Fruit fly (Drosophila melanogaster) whole organism, embryonic: ENCODE results near the gene CAH6.

Experiments
- Abd-B ChIP-seq: fragments of 200-800 bp; sonication (Bioruptor generic); optimal IDR thresholded peaks from 2 replicates; lab custom pipeline; 2018; ENCODE audit warnings: missing biosample characterization, mild to moderate bottlenecking, missing genetic modification characterization, moderate library complexity
- CG11398 ChIP-seq: fragments of 200-800 bp; sonication (Bioruptor generic); optimal IDR thresholded peaks from 2 replicates; lab custom pipeline; 2016; ENCODE audit warnings: missing biosample characterization, missing genetic modification characterization
- CG11560 ChIP-seq: fragments of 200-800 bp; sonication (Bioruptor generic); IDR thresholded peaks from 3 replicates; pipeline ENCODE4 v1.3.6; 2022; ENCODE audit warnings: missing biosample characterization, missing genetic modification characterization
- CG12769 ChIP-seq: fragments of 200-800 bp; sonication (Bioruptor generic); optimal IDR thresholded peaks from 2 replicates; lab custom pipeline; 2019; ENCODE audit warnings: missing biosample characterization, mild to moderate bottlenecking, missing genetic modification characterization, moderate library complexity
- CG1603 ChIP-seq: fragments of 200-800 bp; sonication (Bioruptor generic); optimal IDR thresholded peaks from 2 replicates; lab custom pipeline; 2019; ENCODE audit warnings: missing biosample characterization, mild to moderate bottlenecking, missing genetic modification characterization, moderate library complexity
- CG1647 ChIP-seq: fragments of 200-800 bp; sonication (Bioruptor generic); optimal IDR thresholded peaks from 3 replicates; lab custom pipeline; 2016; ENCODE audit warnings: missing biosample characterization, missing genetic modification characterization
- CG16779 ChIP-seq: fragments of 200-800 bp; sonication (Bioruptor generic); IDR thresholded peaks from 2 replicates; pipeline ENCODE4 v1.3.6; 2022; ENCODE audit warnings: missing biosample characterization, missing genetic modification characterization
- CG17359 ChIP-seq: fragments of 200-800 bp; sonication (Bioruptor generic); optimal IDR thresholded peaks from 3 replicates; lab custom pipeline; 2018; ENCODE audit warnings: missing biosample characterization, mild to moderate bottlenecking, missing genetic modification characterization, moderate library complexity
- CG18476 ChIP-seq: fragments of 200-800 bp; sonication (Bioruptor generic); optimal IDR thresholded peaks from 2 replicates; lab custom pipeline; 2016; ENCODE audit warnings: missing biosample characterization, mild to moderate bottlenecking, missing genetic modification characterization
- CG2889 ChIP-seq: fragments of 200-800 bp; sonication (Bioruptor generic); IDR thresholded peaks from 3 replicates; pipeline ENCODE4 v1.3.6; 2022; ENCODE audit warnings: missing biosample characterization, missing genetic modification characterization
- CG30020 ChIP-seq: fragments of 200-800 bp; optimal IDR thresholded peaks from 2 replicates; lab custom pipeline; 2019; ENCODE audit warnings: missing biosample characterization, mild to moderate bottlenecking, missing genetic modification characterization, moderate library complexity
- CG32532 ChIP-seq: fragments of 200-800 bp; sonication (Bioruptor generic); IDR thresholded peaks from 2 replicates; pipeline ENCODE4 v1.3.6; 2022; ENCODE audit warnings: missing biosample characterization, missing genetic modification characterization
- CG34376 ChIP-seq: fragments of 200-800 bp; sonication (Bioruptor generic); optimal IDR thresholded peaks from 2 replicates; lab custom pipeline; 2018; ENCODE audit warnings: missing biosample characterization, mild to moderate bottlenecking, missing genetic modification characterization
- CG4404 ChIP-seq: fragments of 200-800 bp; sonication (Bioruptor generic); IDR thresholded peaks from 2 replicates; pipeline ENCODE4 v1.3.6; 2022; ENCODE audit warnings: missing biosample characterization, missing genetic modification characterization
- CG8478 ChIP-seq: fragments of >200 bp; optimal IDR thresholded peaks from 2 replicates; lab custom pipeline; 2018
- CG9817 ChIP-seq: fragments of 200-800 bp; sonication (Bioruptor generic); optimal IDR thresholded peaks from 2 replicates; lab custom pipeline; 2018; ENCODE audit warnings: missing biosample characterization, mild to moderate bottlenecking, missing genetic modification characterization, moderate library complexity
- CTCF ChIP-seq: fragments of 200-800 bp; sonication (Bioruptor generic); optimal IDR thresholded peaks from 2 replicates; lab custom pipeline; 2017; ENCODE audit warnings: missing biosample characterization, mild to moderate bottlenecking, missing genetic modification characterization, moderate library complexity
- Dip2 ChIP-seq: fragments of 200-800 bp; sonication (Bioruptor generic); IDR thresholded peaks from 2 replicates; pipeline ENCODE4 v1.3.6; 2022; ENCODE audit warnings: missing biosample characterization, missing genetic modification characterization
- Drgx ChIP-seq: fragments of 200-800 bp; sonication (Bioruptor generic); IDR thresholded peaks from 2 replicates; pipeline ENCODE4 v1.3.6; 2022; ENCODE audit warnings: missing biosample characterization, missing genetic modification characterization
- Elba2 ChIP-seq: fragments of 200-800 bp; sonication (Bioruptor generic); optimal IDR thresholded peaks from 3 replicates; lab custom pipeline; 2016; ENCODE audit warnings: missing biosample characterization, missing genetic modification characterization
- Gug ChIP-seq: fragments of 200-800 bp; sonication (Bioruptor generic); IDR thresholded peaks from 4 replicates; pipeline ENCODE4 v1.3.6; 2022; ENCODE audit warnings: missing biosample characterization, missing genetic modification characterization
- HLH54F ChIP-seq: fragments of 200-800 bp; sonication (Bioruptor generic); optimal IDR thresholded peaks from 3 replicates; lab custom pipeline; 2016; ENCODE audit warnings: missing biosample characterization, missing genetic modification characterization
- Hand ChIP-seq: fragments of 200-800 bp; sonication (Bioruptor generic); optimal IDR thresholded peaks from 2 replicates; lab custom pipeline; 2017; ENCODE audit warnings: mild to moderate bottlenecking, missing biosample characterization, missing genetic modification reagents, missing genetic modification characterization
- HmgD ChIP-seq: fragments of 200-800 bp; sonication (Bioruptor generic); optimal IDR thresholded peaks from 3 replicates; lab custom pipeline; 2016; ENCODE audit warnings: missing biosample characterization, missing genetic modification characterization
- Kr ChIP-seq: fragments of 200-800 bp; sonication (Bioruptor generic); optimal IDR thresholded peaks from 2 replicates; lab custom pipeline; 2017; ENCODE audit warnings: missing biosample characterization, mild to moderate bottlenecking, missing genetic modification characterization
- Nf-YB ChIP-seq: fragments of 200-800 bp; sonication (Bioruptor generic); optimal IDR thresholded peaks from 3 replicates; lab custom pipeline; 2019; ENCODE audit warnings: missing biosample characterization, mild to moderate bottlenecking, missing genetic modification characterization, moderate library complexity
- PHDP ChIP-seq: fragments of 200-800 bp; sonication (Bioruptor generic); optimal IDR thresholded peaks from 3 replicates; lab custom pipeline; 2018; ENCODE audit warnings: missing biosample characterization, mild to moderate bottlenecking, missing genetic modification characterization, moderate library complexity
- Sox100B ChIP-seq: fragments of 200-800 bp; sonication (Bioruptor generic); optimal IDR thresholded peaks from 3 replicates; lab custom pipeline; 2018; ENCODE audit warnings: missing biosample characterization, mild to moderate bottlenecking, missing genetic modification characterization
- Ssrp ChIP-seq: fragments of 200-800 bp; sonication (Bioruptor generic); optimal IDR thresholded peaks from 2 replicates; lab custom pipeline; 2018; ENCODE audit warnings: missing biosample characterization, mild to moderate bottlenecking, missing genetic modification characterization, moderate library complexity
- br ChIP-seq: fragments of >200 bp; optimal IDR thresholded peaks from 2 replicates; lab custom pipeline; 2017
- btn ChIP-seq: fragments of 200-800 bp; sonication (Bioruptor generic); optimal IDR thresholded peaks from 2 replicates; lab custom pipeline; 2016; ENCODE audit warnings: missing biosample characterization, missing genetic modification characterization
- corto ChIP-seq: fragments of 200-800 bp; sonication (Bioruptor generic); optimal IDR thresholded peaks from 2 replicates; lab custom pipeline; 2016; ENCODE audit warnings: missing biosample characterization, mild to moderate bottlenecking, missing genetic modification characterization, moderate library complexity
- crc ChIP-seq: fragments of 200-800 bp; sonication (Bioruptor generic); optimal IDR thresholded peaks from 2 replicates; lab custom pipeline; 2016; ENCODE audit warnings: missing biosample characterization, missing genetic modification characterization
- dm ChIP-seq: fragments of 200-800 bp; sonication (Bioruptor generic); optimal IDR thresholded peaks from 3 replicates; lab custom pipeline; 2016; ENCODE audit warnings: missing biosample characterization, missing genetic modification characterization
- grau ChIP-seq: fragments of 200-800 bp; optimal IDR thresholded peaks from 3 replicates; lab custom pipeline; 2019; ENCODE audit warnings: missing biosample characterization, mild to moderate bottlenecking, missing genetic modification characterization, moderate library complexity
- grn ChIP-seq: fragments of 200-800 bp; sonication (Bioruptor generic); optimal IDR thresholded peaks from 3 replicates; lab custom pipeline; 2017; ENCODE audit warnings: missing biosample characterization, missing genetic modification characterization
- inv ChIP-seq: fragments of 200-800 bp; sonication (Bioruptor generic); IDR thresholded peaks from 2 replicates; pipeline ENCODE4 v1.3.6; 2022; ENCODE audit warnings: missing biosample characterization, missing genetic modification characterization; ENCODE audit not compliant: partially characterized antibody
- luna ChIP-seq: fragments of 200-800 bp; sonication (Bioruptor generic); optimal IDR thresholded peaks from 2 replicates; lab custom pipeline; 2016; ENCODE audit warnings: missing biosample characterization, missing genetic modification characterization
- nerfin-2 ChIP-seq: fragments of 200-800 bp; sonication (Bioruptor generic); IDR thresholded peaks from 2 replicates; pipeline ENCODE4 v1.3.6; 2022; ENCODE audit warnings: missing biosample characterization, missing genetic modification characterization; ENCODE audit not compliant: partially characterized antibody
- nmo ChIP-seq: fragments of 200-800 bp; sonication (Bioruptor generic); optimal IDR thresholded peaks from 2 replicates; lab custom pipeline; 2018; ENCODE audit warnings: missing biosample characterization, mild to moderate bottlenecking, missing genetic modification characterization, moderate library complexity
- pum ChIP-seq: fragments of 200-800 bp; sonication (Bioruptor generic); optimal IDR thresholded peaks from 2 replicates; lab custom pipeline; 2016; ENCODE audit warnings: missing biosample characterization, missing genetic modification characterization
- ranshi ChIP-seq: fragments of 200-800 bp; sonication (Bioruptor generic); IDR thresholded peaks from 2 replicates; pipeline ENCODE4 v1.3.6; 2022; ENCODE audit warnings: missing biosample characterization, missing genetic modification characterization
- sqz ChIP-seq: fragments of 200-800 bp; sonication (Bioruptor generic); optimal IDR thresholded peaks from 3 replicates; lab custom pipeline; 2018; ENCODE audit warnings: missing biosample characterization, mild to moderate bottlenecking, missing genetic modification characterization
- trem ChIP-seq: fragments of 200-800 bp; optimal IDR thresholded peaks from 3 replicates; lab custom pipeline; 2019; ENCODE audit warnings: missing biosample characterization, mild to moderate bottlenecking, missing genetic modification characterization, moderate library complexity
- trh ChIP-seq: fragments of 200-800 bp; sonication (Bioruptor generic); optimal IDR thresholded peaks from 2 replicates; lab custom pipeline; 2016; ENCODE audit warnings: missing biosample characterization, missing genetic modification characterization
- yki ChIP-seq: fragments of >200 bp; optimal IDR thresholded peaks from 3 replicates; lab custom pipeline; 2018
- zfh1 ChIP-seq: fragments of 200-800 bp; sonication (Bioruptor generic); IDR thresholded peaks from 3 replicates; pipeline ENCODE4 v1.3.6; 2022; ENCODE audit warnings: missing biosample characterization, missing genetic modification characterization

CAH6 gene

dm6 chr3R:31254808-31255207 is 2.6 kb upstream of the CAH6 start, which contains the start of the genes CG1750 and spn-F (continued):
- TF ChIP-seq CG11560 (tag; lab: Robert Waterston, UW) (no peak), yki (lab: Kevin White, UChicago) (no peak), inv (GFP tag; lab: Robert Waterston, UW) (peak; percentile 56), CG34376 (GFP tag; lab: Kevin White, UChicago) (no peak), CG32532 (GFP tag; lab: Robert Waterston, UW) (no peak), Ssrp (tag; lab: Kevin White, UChicago) (no peak), corto (GFP tag; lab: Kevin White, UChicago) (no peak), Gug (GFP tag; lab: Robert Waterston, UW) (no peak), Sox100B (no peak), sqz (GFP tag; lab: Kevin White, UChicago) (no peak), Abd-B (GFP tag; lab: Kevin White, UChicago) (peak; percentile 33), zfh1 (GFP tag; lab: Robert Waterston, UW) (no peak), HmgD (no peak), CG17359 (no peak), CG8478 (lab: Kevin White, UChicago) (no peak), PHDP (tag; lab: Kevin White, UChicago) (no peak), CG1603 (peak; percentile 5), btn (GFP tag; lab: Kevin White, UChicago) (no peak), pum (GFP tag; lab: Kevin White, UChicago) (no peak), CG12769 (tag; lab: Kevin White, UChicago) (no peak), crc (GFP tag; lab: Kevin White, UChicago) (no peak), CG16779 (GFP tag; lab: Robert Waterston, UW) (no peak), CG4404 (no peak), luna (no peak), CG30020 (tag; lab: Kevin White, UChicago) (no peak), trem (tag; lab: Kevin White, UChicago) (peak; percentile 62), grau (tag; lab: Kevin White, UChicago) (no peak), Elba2 (peak; percentile 66), trh (GFP tag; lab: Kevin White, UChicago) (no peak), Dip2 (GFP tag; lab: Robert Waterston, UW) (no peak), dm (GFP tag; lab: Kevin White, UChicago) (no peak), CTCF (GFP tag; lab: Kevin White, UChicago) (peak; percentile 1), grn (GFP tag; lab: Kevin White, UChicago) (no peak), CG9817 (tag; lab: Kevin White, UChicago) (no peak), Hand (GFP tag; lab: Kevin White, UChicago) (no peak), nerfin-2 (no peak)

- TF ChIP-seq CG2889 (GFP tag; lab: Robert Waterston, UW) (no peak), luna (no peak), Drgx (GFP tag; lab: Robert Waterston, UW) (no peak), CG34376 (GFP tag; lab: Kevin White, UChicago) (no peak), CG1647 (GFP tag; lab: Kevin White, UChicago) (no peak), Kr (no peak), nmo (GFP tag; lab: Kevin White, UChicago) (no peak), CG11398 (no peak), CG18476 (no peak), Nf-YB (GFP tag; lab: Kevin White, UChicago) (no peak), br (lab: Kevin White, UChicago) (no peak), HLH54F (no peak), ranshi (GFP tag; lab: Robert Waterston, UW) (no peak)
- TF ChIP-seq, all 482 proteins: peak for 0
Observed at dm6 chr3R:31259947-31260346, 2.5 kb downstream of the CAH6 start, which contains the start of gene CAH16. CAH16 (plus strand) TSS chr3R:31260247.
